Fruit fly (Drosophila melanogaster): ENCODE measurements around the gene CG32473.
A peak's percentile ranks its signal among the peaks of the same experiment; 100 is the strongest.

The CG32473 gene

DNA sequence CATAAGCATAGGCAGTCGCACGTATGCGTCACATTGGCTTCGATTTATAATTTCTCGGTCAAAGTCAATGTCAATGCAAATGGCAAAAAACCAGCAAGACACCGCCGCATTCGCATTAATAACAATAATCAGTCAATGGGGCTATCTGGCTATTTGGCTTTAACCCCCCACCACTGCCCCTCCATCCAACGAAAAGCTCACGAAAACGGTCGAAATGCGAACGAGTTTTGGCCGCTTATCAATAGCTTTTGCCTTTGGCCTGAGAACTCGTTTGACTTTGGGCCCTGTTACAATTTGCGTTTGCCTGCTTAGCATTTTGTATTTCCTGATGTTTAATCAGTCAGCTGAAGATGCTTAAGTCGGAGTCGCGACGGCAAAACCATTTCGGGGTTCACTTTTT is 29.0 kb upstream of the CG32473 start (continued):
- TF ChIP-seq tll (GFP tag; optimal IDR thresholded peaks at IDR 0.05) (no peak), CG11696 (GFP tag; IDR thresholded peaks at IDR 0.05) (no peak), CG10959 (GFP tag; IDR thresholded peaks at IDR 0.05) (no peak), CG6272 (GFP tag; IDR thresholded peaks at IDR 0.05) (no peak), bsh (GFP tag; optimal IDR thresholded peaks at IDR 0.05) (no peak), vvl (GFP tag; IDR thresholded peaks at IDR 0.05) (peak; percentile 72; the same call in 1 of the 2 replicates), gsb (GFP tag; IDR thresholded peaks at IDR 0.05) (no peak), GATAe (GFP tag; conservative IDR thresholded peaks at IDR 0.05) (no peak), gcm (GFP tag; optimal IDR thresholded peaks at IDR 0.05) (no peak)

dm6 chr3R:13274257-13274796 is 28.1 kb upstream of the CG32473 start:
- 0 out of 3 replicates have a peak, but pooled peaks have one; percentile 42 for TF ChIP-seq Mrtf (GFP tag; IDR thresholded peaks at IDR 0.05)
- TF ChIP-seq Drgx (GFP tag; IDR thresholded peaks at IDR 0.05) = 0 out of 2 replicates have a peak, but pooled peaks have one; percentile 22
- TF ChIP-seq lmd (GFP tag; IDR thresholded peaks at IDR 0.05) = peak; percentile 26; the same call in 1 of the 2 replicates
- no peak for TF ChIP-seq Neu2 (GFP tag; optimal IDR thresholded peaks at IDR 0.05; ENCODE audit: borderline replicate concordance)
- TF ChIP-seq vvl (GFP tag; IDR thresholded peaks at IDR 0.05) = peak; percentile 75
- no peak for TF ChIP-seq CG7357 (GFP tag; IDR thresholded peaks at IDR 0.05)
- TF ChIP-seq Eip74EF (GFP tag; optimal IDR thresholded peaks at IDR 0.05) = peak in 1 of 2 experiments; percentile 92
- TF ChIP-seq CG8944 (GFP tag; optimal IDR thresholded peaks at IDR 0.05) = no peak
- TF ChIP-seq CG9609 (GFP tag; optimal IDR thresholded peaks at IDR 0.05) = no peak
- TF ChIP-seq CG18011 (GFP tag; optimal IDR thresholded peaks at IDR 0.05) = no peak
- peak; percentile 58 for TF ChIP-seq row (GFP tag; IDR thresholded peaks at IDR 0.05)
- no peak for TF ChIP-seq Hmr (GFP tag; optimal IDR thresholded peaks at IDR 0.05)
- no peak for TF ChIP-seq CG8478 (optimal IDR thresholded peaks at IDR 0.05)
- no peak for TF ChIP-seq Xrp1 (GFP tag; IDR thresholded peaks at IDR 0.05)
- TF ChIP-seq CG3726 (GFP tag; IDR thresholded peaks at IDR 0.05) = no peak
- 0 out of 2 replicates have a peak, but pooled peaks have one; percentile 5 for TF ChIP-seq CG3847 (GFP tag; IDR thresholded peaks at IDR 0.05)
- TF ChIP-seq sima (GFP tag; optimal IDR thresholded peaks at IDR 0.05) = no peak
- TF ChIP-seq CG9797 (GFP tag; optimal IDR thresholded peaks at IDR 0.05) = no peak
- TF ChIP-seq CG1233 (GFP tag; optimal IDR thresholded peaks at IDR 0.05) = no peak
- TF ChIP-seq gsb-n (tag; optimal IDR thresholded peaks at IDR 0.05) = no peak
- peak; percentile 50 for TF ChIP-seq slbo (GFP tag; IDR thresholded peaks at IDR 0.05)
- TF ChIP-seq CG15011 (GFP tag; optimal IDR thresholded peaks at IDR 0.05) = no peak
- TF ChIP-seq CG18619 (GFP tag; optimal IDR thresholded peaks at IDR 0.05) = no peak
- no peak for TF ChIP-seq cas (GFP tag; IDR thresholded peaks at IDR 0.05)
- TF ChIP-seq CG9932 (GFP tag; IDR thresholded peaks at IDR 0.05) = 0 out of 2 replicates have a peak, but pooled peaks have one; percentile 8
- TF ChIP-seq Max (GFP tag; optimal IDR thresholded peaks at IDR 0.05) = no peak
- peak; percentile 44 for TF ChIP-seq sd (tag; optimal IDR thresholded peaks at IDR 0.05)
- no peak for TF ChIP-seq eyg (GFP tag; optimal IDR thresholded peaks at IDR 0.05)
- peak; percentile 89 for TF ChIP-seq chinmo (GFP tag; IDR thresholded peaks at IDR 0.05; ENCODE audit: partially characterized antibody)
- TF ChIP-seq Med (GFP tag) = peak; percentile 42
- TF ChIP-seq h (optimal IDR thresholded peaks at IDR 0.05) = no peak

DNA sequence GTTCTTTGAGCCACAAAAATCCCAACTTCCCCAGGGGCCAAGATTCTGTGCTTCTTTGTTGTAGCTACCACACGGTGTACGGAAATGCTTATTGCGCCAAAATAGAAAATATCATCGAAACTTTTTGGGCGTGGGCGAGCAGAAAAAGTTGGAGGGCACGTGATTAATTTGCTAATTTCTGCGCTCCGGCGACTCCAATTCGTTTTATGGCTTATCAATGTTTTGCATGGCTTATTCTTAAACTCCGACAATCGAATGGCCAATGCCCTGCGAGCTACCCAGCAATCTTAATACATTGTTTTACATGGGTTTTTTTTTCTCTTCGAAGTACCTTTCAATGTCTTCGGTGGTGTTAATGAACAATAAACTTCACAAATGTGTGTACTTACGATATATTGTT is 27.0 kb upstream of the CG32473 start:
- TF ChIP-seq gfzf (GFP tag; optimal IDR thresholded peaks at IDR 0.05) (no peak), CG31224 (GFP tag; IDR thresholded peaks at IDR 0.05) (peak; percentile 52)
